Worm (Caenorhabditis elegans) whole organism, L4 larva: ENCODE results near the gene R148.8.

ENCODE experiments used
- F10B5.3 ChIP-seq: sonication (generic microtip); optimal IDR thresholded peaks from 2 replicates; lab custom pipeline; 2016; ENCODE audit warnings: mild to moderate bottlenecking, missing genetic modification characterization, missing compliant biosample characterization
- F37D6.2 ChIP-seq: sonication (generic microtip); optimal IDR thresholded peaks from 2 replicates; lab custom pipeline; 2016; ENCODE audit warnings: mild to moderate bottlenecking, missing genetic modification characterization, missing compliant biosample characterization
- F44E2.7 ChIP-seq: fragments of 200-800 bp; sonication (Bioruptor generic); IDR thresholded peaks from 2 replicates; pipeline ENCODE4 v2.1.2; 2022; ENCODE audit warnings: missing genetic modification characterization, missing compliant biosample characterization
- T20F7.1 ChIP-seq: fragments of 200-800 bp; sonication (Bioruptor generic); optimal IDR thresholded peaks from 2 replicates; lab custom pipeline; 2018; ENCODE audit warnings: mild to moderate bottlenecking, missing genetic modification characterization, missing compliant biosample characterization
- T26A8.4 ChIP-seq: fragments of 200-800 bp; sonication (Bioruptor generic); IDR thresholded peaks from 2 replicates; pipeline ENCODE4 v1.3.6; 2022; ENCODE audit warnings: missing genetic modification characterization, missing compliant biosample characterization
- Y105C5A.15 ChIP-seq: fragments of 200-800 bp; sonication (Bioruptor generic); IDR thresholded peaks from 2 replicates; pipeline ENCODE4 v1.3.6; 2022; ENCODE audit warnings: missing genetic modification characterization, missing compliant biosample characterization
- Y48G9A.11 ChIP-seq: fragments of 200-800 bp; sonication (Bioruptor generic); IDR thresholded peaks from 2 replicates; pipeline ENCODE4 v1.3.6; 2022; ENCODE audit warnings: missing genetic modification reagents, missing genetic modification characterization, missing compliant biosample characterization
- Y5F2A.4 ChIP-seq: fragments of 200-800 bp; sonication (Bioruptor generic); optimal IDR thresholded peaks from 2 replicates; lab custom pipeline; 2018; ENCODE audit warnings: mild to moderate bottlenecking, missing genetic modification characterization, missing compliant biosample characterization
- ZK337.2 ChIP-seq: fragments of 200-800 bp; sonication (Bioruptor generic); IDR thresholded peaks from 2 replicates; pipeline ENCODE4 v1.3.6; 2022; ENCODE audit warnings: missing genetic modification reagents, missing genetic modification characterization, missing compliant biosample characterization
- aly-2 ChIP-seq: sonication (generic microtip); optimal IDR thresholded peaks from 2 replicates; lab custom pipeline; 2018; ENCODE audit warnings: missing biosample characterization, missing genetic modification characterization
- ama-1 ChIP-seq: fragments of 150-350 bp; optimal IDR thresholded peaks from 2 replicates; lab custom pipeline; 2014; ENCODE audit warnings: inconsistent platforms, mixed read lengths
- attf-4 ChIP-seq: sonication (generic microtip); optimal IDR thresholded peaks from 3 replicates; lab custom pipeline; 2017; ENCODE audit warnings: missing biosample characterization, missing genetic modification characterization
- ceh-20 ChIP-seq: fragments of 200-800 bp; sonication (Bioruptor generic); IDR thresholded peaks from 2 replicates; pipeline ENCODE4 v1.3.6; 2022; ENCODE audit warnings: missing genetic modification reagents, missing genetic modification characterization, missing compliant biosample characterization
- ceh-44 ChIP-seq: fragments of 200-800 bp; sonication (Bioruptor generic); IDR thresholded peaks from 2 replicates; pipeline ENCODE4 v1.3.6; 2022; ENCODE audit warnings: missing genetic modification reagents, missing genetic modification characterization, missing compliant biosample characterization
- ceh-62 ChIP-seq: sonication (generic microtip); optimal IDR thresholded peaks from 2 replicates; lab custom pipeline; 2017; ENCODE audit warnings: missing biosample characterization, missing genetic modification characterization
- ces-1 ChIP-seq: fragments of 150-350 bp; sonication (generic microtip); optimal IDR thresholded peaks from 4 replicates; lab custom pipeline; 2014; ENCODE audit warnings: missing biosample characterization, missing genetic modification reagents, missing genetic modification characterization
- daf-16 ChIP-seq, 3 experiments: sonication (generic microtip); optimal IDR thresholded peaks; 2 replicates each; lab custom pipeline; 2016 to 2017; ENCODE audit warnings: missing genetic modification characterization in 3 of 3, missing genetic modification reagents in 3 of 3, mild to moderate bottlenecking in 2 of 3, missing compliant biosample characterization in 2 of 3, missing biosample characterization in 1 of 3, moderate library complexity in 1 of 3
- daf-19 ChIP-seq: fragments of 200-800 bp; sonication (Bioruptor generic); conservative IDR thresholded peaks from 2 replicates; pipeline ENCODE4 v1.3.6; 2022; ENCODE audit warnings: missing genetic modification characterization, missing compliant biosample characterization
- dmd-9 ChIP-seq: fragments of 200-800 bp; sonication (Bioruptor generic); IDR thresholded peaks from 2 replicates; pipeline ENCODE4 v1.3.6; 2022; ENCODE audit warnings: missing genetic modification reagents, missing genetic modification characterization, missing compliant biosample characterization
- egl-43 ChIP-seq: fragments of 200-800 bp; sonication (Bioruptor generic); IDR thresholded peaks from 2 replicates; pipeline ENCODE4 v1.3.6; 2022; ENCODE audit warnings: missing genetic modification reagents, missing genetic modification characterization, missing compliant biosample characterization
- fkh-10 ChIP-seq: fragments of 150-350 bp; optimal IDR thresholded peaks from 2 replicates; lab custom pipeline; 2014; ENCODE audit warnings: missing biosample characterization, missing genetic modification reagents, missing genetic modification characterization
- hif-1 ChIP-seq, 2 experiments: sonication (generic microtip); optimal IDR thresholded peaks; 2 replicates each; lab custom pipeline; 2016 to 2017; ENCODE audit warnings: missing compliant biosample characterization in 2 of 2, missing genetic modification characterization in 2 of 2, missing genetic modification reagents in 2 of 2, missing genotype in 2 of 2, mild to moderate bottlenecking in 1 of 2
- hlh-11 ChIP-seq: fragments of 200-800 bp; sonication (Bioruptor generic); optimal IDR thresholded peaks from 2 replicates; lab custom pipeline; 2018; ENCODE audit warnings: mild to moderate bottlenecking, missing genetic modification characterization, missing compliant biosample characterization
- hlh-30 ChIP-seq: sonication (generic microtip); optimal IDR thresholded peaks from 2 replicates; lab custom pipeline; 2017; ENCODE audit warnings: antibody characterized with exemption, mild to moderate bottlenecking, missing genetic modification characterization, missing compliant biosample characterization; ENCODE audit not compliant: insufficient read depth
- hmg-1.1 ChIP-seq: fragments of 200-800 bp; sonication (Bioruptor generic); IDR thresholded peaks from 2 replicates; pipeline ENCODE4 v1.3.6; 2022; ENCODE audit warnings: missing genetic modification reagents, missing genetic modification characterization, missing compliant biosample characterization
- lim-7 ChIP-seq: fragments of 200-800 bp; sonication (Bioruptor generic); IDR thresholded peaks from 2 replicates; pipeline ENCODE4 v1.3.6; 2022; ENCODE audit warnings: missing genetic modification characterization, missing compliant biosample characterization
- lin-15B ChIP-seq: fragments of 150-350 bp; sonication (generic microtip); optimal IDR thresholded peaks from 3 replicates; lab custom pipeline; 2014; ENCODE audit warnings: missing biosample characterization, missing genetic modification characterization
- lin-39 ChIP-seq: fragments of 150-350 bp; optimal IDR thresholded peaks from 2 replicates; lab custom pipeline; 2014; ENCODE audit warnings: missing biosample characterization, missing genetic modification reagents, missing genetic modification characterization
- lsy-2 ChIP-seq, 2 experiments: fragments of 150-350 bp in 1 of 2; sonication (generic microtip) in 1 of 2; optimal IDR thresholded peaks; 2 replicates each; lab custom pipeline; 2014 to 2017; ENCODE audit warnings: missing biosample characterization in 2 of 2, missing genetic modification characterization in 2 of 2
- mdt-29 ChIP-seq: fragments of 200-800 bp; sonication (Bioruptor generic); IDR thresholded peaks from 2 replicates; pipeline ENCODE4 v1.3.6; 2022; ENCODE audit warnings: missing genetic modification reagents, missing genetic modification characterization, missing compliant biosample characterization
- mes-2 ChIP-seq: sonication (generic microtip); optimal IDR thresholded peaks from 2 replicates; lab custom pipeline; 2016; ENCODE audit warnings: missing genotype, mild to moderate bottlenecking, missing genetic modification characterization, missing compliant biosample characterization; ENCODE audit not compliant: poor library complexity, severe bottlenecking
- mxl-2 ChIP-seq: fragments of 200-800 bp; sonication (Bioruptor generic); conservative IDR thresholded peaks from 2 replicates; pipeline ENCODE4 v1.3.6; 2022; ENCODE audit warnings: missing genetic modification reagents, missing genetic modification characterization, missing compliant biosample characterization
- nhr-10 ChIP-seq: fragments of 150-350 bp; optimal IDR thresholded peaks from 2 replicates; lab custom pipeline; 2014; ENCODE audit warnings: missing biosample characterization, missing genetic modification characterization
- nhr-237 ChIP-seq: sonication (generic microtip); optimal IDR thresholded peaks from 2 replicates; lab custom pipeline; 2017; ENCODE audit warnings: missing biosample characterization, missing genetic modification characterization
- nhr-28 ChIP-seq: fragments of 150-350 bp; optimal IDR thresholded peaks from 2 replicates; lab custom pipeline; 2014; ENCODE audit warnings: missing biosample characterization, missing genetic modification characterization
- nhr-41 ChIP-seq: fragments of 200-800 bp; sonication (Bioruptor generic); IDR thresholded peaks from 2 replicates; pipeline ENCODE4 v1.3.6; 2022; ENCODE audit warnings: missing genetic modification reagents, missing genetic modification characterization, missing compliant biosample characterization
- nhr-6 ChIP-seq: fragments of 150-350 bp; optimal IDR thresholded peaks from 2 replicates; lab custom pipeline; 2014; ENCODE audit warnings: missing biosample characterization, missing genetic modification characterization
- nhr-76 ChIP-seq: fragments of 150-350 bp; optimal IDR thresholded peaks from 2 replicates; lab custom pipeline; 2014; ENCODE audit warnings: missing biosample characterization, missing genetic modification characterization
- pha-4 ChIP-seq, 2 experiments: fragments of 150-350 bp in 1 of 2; fragments of 200-800 bp in 1 of 2; sonication (Bioruptor generic) in 1 of 2; IDR thresholded peaks in 1 of 2; optimal IDR thresholded peaks in 1 of 2; 2 replicates each; pipeline versions ENCODE4 v1.3.6 to Lab custom; 2014 to 2022; ENCODE audit warnings: missing genetic modification characterization in 2 of 2, missing genetic modification reagents in 2 of 2, missing biosample characterization in 1 of 2, missing compliant biosample characterization in 1 of 2
- rbr-2 ChIP-seq: sonication (generic microtip); optimal IDR thresholded peaks from 2 replicates; lab custom pipeline; 2016; ENCODE audit warnings: missing genotype, missing genetic modification characterization, missing compliant biosample characterization
- saeg-2 ChIP-seq: fragments of 200-800 bp; sonication (Bioruptor generic); IDR thresholded peaks from 2 replicates; pipeline ENCODE4 v1.3.6; 2022; ENCODE audit warnings: missing genetic modification reagents, missing genetic modification characterization, missing compliant biosample characterization
- sdz-12 ChIP-seq: fragments of 200-800 bp; sonication (Bioruptor generic); optimal IDR thresholded peaks from 2 replicates; lab custom pipeline; 2018; ENCODE audit warnings: mild to moderate bottlenecking, missing genetic modification characterization, missing compliant biosample characterization
- set-16 ChIP-seq: fragments of 200-800 bp; sonication (Bioruptor generic); IDR thresholded peaks from 2 replicates; pipeline ENCODE4 v1.3.6; 2022; ENCODE audit warnings: missing genetic modification reagents, missing genetic modification characterization, missing compliant biosample characterization
- skn-1 ChIP-seq: fragments of 150-350 bp; optimal IDR thresholded peaks from 2 replicates; lab custom pipeline; 2014; ENCODE audit warnings: missing biosample characterization, missing genetic modification characterization
- snpc-4 ChIP-seq: fragments of 150-350 bp; optimal IDR thresholded peaks from 2 replicates; lab custom pipeline; 2014; ENCODE audit warnings: missing biosample characterization, missing genetic modification characterization
- spr-1 ChIP-seq: sonication (generic microtip); optimal IDR thresholded peaks from 2 replicates; lab custom pipeline; 2016; ENCODE audit warnings: mild to moderate bottlenecking, missing genetic modification characterization, missing compliant biosample characterization
- tag-97 ChIP-seq: fragments of 200-800 bp; sonication (Bioruptor generic); IDR thresholded peaks from 2 replicates; pipeline ENCODE4 v1.3.6; 2022; ENCODE audit warnings: missing genetic modification characterization, missing compliant biosample characterization
- tra-1 ChIP-seq: fragments of 200-800 bp; sonication (Bioruptor generic); IDR thresholded peaks from 2 replicates; pipeline ENCODE4 v1.3.6; 2022; ENCODE audit warnings: missing genetic modification reagents, missing genetic modification characterization, missing compliant biosample characterization
- unc-39 ChIP-seq: sonication (generic microtip); optimal IDR thresholded peaks from 2 replicates; lab custom pipeline; 2017; ENCODE audit warnings: missing biosample characterization, missing genetic modification characterization
- unc-62 ChIP-seq, 3 experiments: fragments of 150-350 bp in 1 of 3; sonication (generic microtip); optimal IDR thresholded peaks in 2 of 3; peaks in 1 of 3; 1 replicate in 1 of 3; 2 replicates in 2 of 3; lab custom pipeline; 2014 to 2017; ENCODE audit warnings: missing biosample characterization in 3 of 3, missing genetic modification characterization in 3 of 3, missing genetic modification reagents in 3 of 3, missing genotype in 1 of 3
- ztf-11 ChIP-seq: fragments of 150-350 bp; optimal IDR thresholded peaks from 2 replicates; lab custom pipeline; 2014; ENCODE audit warnings: missing biosample characterization, missing genetic modification characterization

R148.8 gene

ce11 chrIII:3174985-3175384 is 16.3 kb upstream of the R148.8 start, which contains the start of gene R148.3 (continued):
- TF ChIP-seq mes-2 (tag; lab: Kevin White, UChicago) (peak; percentile 88), hif-1 (tag; optimal IDR thresholded peaks at IDR 0.05; lab: Kevin White, UChicago) (peak in 1 of 2 experiments; percentile 27), dmd-9 (GFP tag; lab: Robert Waterston, UW) (no peak), rbr-2 (tag; lab: Kevin White, UChicago) (no peak), hlh-30 (peak; percentile 64), unc-62 (GFP tag; optimal IDR thresholded peaks at IDR 0.05 in 1 of 2; lab: Kevin White, UChicago) (no peak), unc-62 (tag; optimal IDR thresholded peaks at IDR 0.05; lab: Kevin White, UChicago) (no peak), nhr-76 (tag; lab: Kevin White, UChicago) (no peak), F44E2.7 (no peak), ama-1 (no peak), saeg-2 (no peak), mxl-2 (GFP tag; lab: Robert Waterston, UW) (no peak), nhr-6 (tag; lab: Kevin White, UChicago) (no peak), nhr-41 (no peak), lin-39 (tag; lab: Kevin White, UChicago) (no peak), Y48G9A.11 (GFP tag; lab: Robert Waterston, UW) (no peak), daf-19 (GFP tag; lab: Robert Waterston, UW) (no peak), mdt-29 (GFP tag; lab: Robert Waterston, UW) (no peak), lim-7 (GFP tag; lab: Robert Waterston, UW) (no peak), fkh-10 (GFP tag; lab: Kevin White, UChicago) (no peak), lin-15B (tag; lab: Kevin White, UChicago) (no peak), nhr-237 (tag; lab: Kevin White, UChicago) (no peak), lsy-2 (tag; optimal IDR thresholded peaks at IDR 0.05; lab: Kevin White, UChicago) (peak in 1 of 2 experiments; percentile 49), ZK337.2 (GFP tag; lab: Robert Waterston, UW) (no peak), nhr-28 (tag; lab: Kevin White, UChicago) (no peak), snpc-4 (tag; lab: Kevin White, UChicago) (no peak), T20F7.1 (GFP tag; lab: Kevin White, UChicago) (no peak), ceh-20 (no peak), daf-16 (GFP tag; optimal IDR thresholded peaks at IDR 0.05; lab: Kevin White, UChicago) (no peak), daf-16 (tag; optimal IDR thresholded peaks at IDR 0.05; lab: Kevin White, UChicago) (no peak), tra-1 (no peak), Y105C5A.15 (GFP tag; lab: Robert Waterston, UW) (no peak), sdz-12 (GFP tag; lab: Kevin White, UChicago) (no peak), ceh-44 (GFP tag; lab: Robert Waterston, UW) (no peak), spr-1 (tag; lab: Kevin White, UChicago) (peak; percentile 22), ceh-62 (tag; lab: Kevin White, UChicago) (no peak), hlh-11 (tag; lab: Kevin White, UChicago) (peak; percentile 15), aly-2 (tag; lab: Kevin White, UChicago) (no peak), skn-1 (no peak), pha-4 (GFP tag; IDR thresholded peaks at IDR 0.05; lab: Robert Waterston, UW) (peak; percentile 53; the same call in 1 of the 2 replicates), pha-4 (tag; optimal IDR thresholded peaks at IDR 0.05; lab: Kevin White, UChicago) (no peak), ces-1 (GFP tag; lab: Kevin White, UChicago) (no peak), hmg-1.1 (GFP tag; lab: Robert Waterston, UW) (peak; percentile 53; the same call in 1 of the 2 replicates), T26A8.4 (GFP tag; lab: Robert Waterston, UW) (no peak), tag-97 (GFP tag; lab: Robert Waterston, UW) (no peak), egl-43 (GFP tag; lab: Robert Waterston, UW) (no peak), attf-4 (tag; lab: Kevin White, UChicago) (no peak), F10B5.3 (tag; lab: Kevin White, UChicago) (no peak), set-16 (no peak), nhr-10 (tag; lab: Kevin White, UChicago) (no peak), unc-39 (tag; lab: Kevin White, UChicago) (no peak), ztf-11 (no peak), Y5F2A.4 (GFP tag; lab: Kevin White, UChicago) (no peak), F37D6.2 (no peak)
